Fruit fly (Drosophila melanogaster) whole organism, embryonic: Measurements from ENCODE around the gene mRpS7.

Experiments
- Adf1 ChIP-seq: fragments of 200-800 bp; sonication (Bioruptor generic); IDR thresholded peaks from 2 replicates; pipeline ENCODE4 v1.3.6; 2022; ENCODE audit warnings: missing biosample characterization, missing genetic modification characterization
- CG10654 ChIP-seq: fragments of 200-800 bp; sonication (Bioruptor generic); optimal IDR thresholded peaks from 2 replicates; lab custom pipeline; 2016; ENCODE audit warnings: missing biosample characterization, missing genetic modification characterization
- CG1233 ChIP-seq: fragments of 200-800 bp; sonication (Bioruptor generic); optimal IDR thresholded peaks from 4 replicates; lab custom pipeline; 2018; ENCODE audit warnings: missing biosample characterization, mild to moderate bottlenecking, missing genetic modification characterization
- CG30431 ChIP-seq: fragments of 200-800 bp; sonication (Bioruptor generic); optimal IDR thresholded peaks from 2 replicates; lab custom pipeline; 2017; ENCODE audit warnings: missing biosample characterization, missing genetic modification characterization
- CG6272 ChIP-seq: fragments of 200-800 bp; sonication (Bioruptor generic); IDR thresholded peaks from 2 replicates; pipeline ENCODE4 v1.3.6; 2022; ENCODE audit warnings: missing biosample characterization, missing genetic modification characterization
- Drgx ChIP-seq: fragments of 200-800 bp; sonication (Bioruptor generic); IDR thresholded peaks from 2 replicates; pipeline ENCODE4 v1.3.6; 2022; ENCODE audit warnings: missing biosample characterization, missing genetic modification characterization
- NC2α ChIP-seq: fragments of 200-800 bp; sonication (Bioruptor generic); optimal IDR thresholded peaks from 2 replicates; lab custom pipeline; 2016; ENCODE audit warnings: missing biosample characterization, missing genetic modification characterization
- Side ChIP-seq: fragments of 200-800 bp; sonication (Bioruptor generic); optimal IDR thresholded peaks from 2 replicates; lab custom pipeline; 2016; ENCODE audit warnings: missing biosample characterization, missing genetic modification characterization
- hkb ChIP-seq, 2 experiments: fragments of 200-800 bp in 1 of 2; fragments of >200 bp in 1 of 2; sonication (Bioruptor generic) in 1 of 2; IDR thresholded peaks in 1 of 2; optimal IDR thresholded peaks in 1 of 2; 2 replicates each; pipeline versions ENCODE4 v1.3.6 to Lab custom; 2017 to 2022; ENCODE audit warnings: missing biosample characterization in 1 of 2, missing genetic modification characterization in 1 of 2
- prd ChIP-seq, 3 experiments: fragments of >200 bp in 2 of 3; fragments of 200-800 bp in 1 of 3; sonication (Bioruptor generic) in 1 of 3; optimal IDR thresholded peaks in 2 of 3; IDR thresholded peaks in 1 of 3; 2 replicates in 2 of 3; 3 replicates in 1 of 3; pipeline versions ENCODE4 v1.3.6 to Lab custom; 2017 to 2022; ENCODE audit warnings: missing biosample characterization in 1 of 3, missing genetic modification characterization in 1 of 3
- sug ChIP-seq: fragments of 200-800 bp; optimal IDR thresholded peaks from 2 replicates; lab custom pipeline; 2019; ENCODE audit warnings: missing biosample characterization, mild to moderate bottlenecking, missing genetic modification characterization, moderate library complexity
- tup ChIP-seq: fragments of 200-800 bp; sonication (Bioruptor generic); optimal IDR thresholded peaks from 2 replicates; lab custom pipeline; 2016; ENCODE audit warnings: missing biosample characterization, mild to moderate bottlenecking, missing genetic modification characterization, moderate library complexity
- wor ChIP-seq: fragments of 200-800 bp; sonication (Bioruptor generic); IDR thresholded peaks from 2 replicates; pipeline ENCODE4 v1.3.6; 2022; ENCODE audit warnings: missing biosample characterization, missing genetic modification characterization

DNA sequence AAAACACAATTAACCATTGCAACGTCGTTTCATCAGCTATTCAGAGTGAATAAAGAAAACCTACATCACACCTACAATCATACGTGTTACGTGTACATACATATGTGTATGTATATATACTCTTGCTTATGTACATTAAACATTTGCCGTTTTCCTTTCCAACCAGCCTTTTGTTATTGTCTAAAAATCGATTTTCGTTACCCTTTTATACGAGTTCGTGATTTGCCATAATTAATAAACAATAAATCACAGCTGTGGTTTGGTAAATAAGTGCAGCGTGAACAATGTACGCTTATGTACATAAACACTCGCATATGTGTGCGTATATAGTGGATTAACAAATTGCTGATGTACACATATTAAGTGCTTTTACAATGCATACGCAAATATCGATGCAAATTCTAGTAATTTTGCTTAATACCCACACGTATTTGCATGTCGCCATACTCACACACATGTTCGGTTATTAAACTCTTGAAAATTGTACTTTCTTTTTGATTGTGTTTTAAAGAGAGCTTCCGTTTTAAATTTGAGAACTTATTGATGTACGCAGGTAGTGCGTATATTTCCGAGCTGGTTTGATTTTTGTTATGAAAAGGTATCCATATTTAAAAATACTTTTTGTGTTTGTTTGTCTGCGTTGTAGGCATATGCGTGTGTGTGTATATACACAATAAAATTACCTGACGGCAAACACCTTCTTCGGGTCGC is 10.6 kb downstream of the mRpS7 start:
- TF ChIP-seq CG1233 (GFP tag; lab: Kevin White, UChicago) = peak; percentile 1
- TF ChIP-seq Adf1 (GFP tag; lab: Robert Waterston, UW) = no peak
- TF ChIP-seq wor (GFP tag; lab: Robert Waterston, UW) = no peak
- no peak for TF ChIP-seq CG30431
- TF ChIP-seq Side (GFP tag; lab: Kevin White, UChicago) = no peak
- TF ChIP-seq hkb (optimal IDR thresholded peaks at IDR 0.05; lab: Kevin White, UChicago) = no peak
- no peak for TF ChIP-seq hkb (GFP tag; IDR thresholded peaks at IDR 0.05; lab: Robert Waterston, UW)
- TF ChIP-seq sug (tag; lab: Kevin White, UChicago) = no peak
- no peak for TF ChIP-seq tup (GFP tag; lab: Kevin White, UChicago)
- TF ChIP-seq CG6272 = no peak
- TF ChIP-seq NC2α (GFP tag; lab: Kevin White, UChicago) = no peak
- no peak for TF ChIP-seq Drgx (GFP tag; lab: Robert Waterston, UW)
- no peak for TF ChIP-seq prd (optimal IDR thresholded peaks at IDR 0.05; lab: Kevin White, UChicago)
- TF ChIP-seq prd (GFP tag; IDR thresholded peaks at IDR 0.05; lab: Robert Waterston, UW) = no peak
- no peak for TF ChIP-seq CG10654 (GFP tag; lab: Kevin White, UChicago)
